Worm (Caenorhabditis elegans) whole organism, L1 larva: ENCODE data around the gene C10E2.2.

ENCODE experiments used
- jun-1 ChIP-seq: fragments of 150-350 bp; optimal IDR thresholded peaks from 2 replicates; lab custom pipeline; 2014; ENCODE audit warnings: missing biosample characterization, missing genetic modification reagents, missing genetic modification characterization
- lin-15B ChIP-seq: fragments of 150-350 bp; sonication (generic microtip); optimal IDR thresholded peaks from 3 replicates; lab custom pipeline; 2014; ENCODE audit warnings: missing biosample characterization, missing genetic modification characterization
- lsy-2 ChIP-seq, 2 experiments: fragments of 150-350 bp; optimal IDR thresholded peaks; 2 replicates each; lab custom pipeline; 2014; ENCODE audit warnings: missing biosample characterization in 2 of 2, missing genetic modification characterization in 2 of 2
- mdl-1 ChIP-seq, 2 experiments: fragments of 150-350 bp; optimal IDR thresholded peaks; 2 replicates each; lab custom pipeline; 2014 to 2017; ENCODE audit warnings: missing biosample characterization in 2 of 2, missing genetic modification characterization in 2 of 2, inconsistent platforms in 1 of 2
- mep-1 ChIP-seq: fragments of 150-350 bp; optimal IDR thresholded peaks from 2 replicates; lab custom pipeline; 2014; ENCODE audit warnings: missing biosample characterization, missing genetic modification characterization
- nhr-12 ChIP-seq: sonication (generic microtip); optimal IDR thresholded peaks from 2 replicates; lab custom pipeline; 2017; ENCODE audit warnings: missing biosample characterization, missing genetic modification characterization
- nhr-237 ChIP-seq: fragments of 150-350 bp; optimal IDR thresholded peaks from 2 replicates; lab custom pipeline; 2014; ENCODE audit warnings: missing biosample characterization, missing genetic modification characterization

- peak; percentile 66 for TF ChIP-seq mep-1 (tag; lab: Kevin White, UChicago)
- TF ChIP-seq lsy-2 (tag; optimal IDR thresholded peaks at IDR 0.05; lab: Kevin White, UChicago), result peak; percentile 69 to 89
- TF ChIP-seq nhr-237 (tag; lab: Kevin White, UChicago), result no peak
- no peak for TF ChIP-seq lin-15B (tag; lab: Kevin White, UChicago)
- peak; percentile 52 to 93 for TF ChIP-seq mdl-1 (tag; optimal IDR thresholded peaks at IDR 0.05; lab: Kevin White, UChicago)
- TF ChIP-seq nhr-12, result no peak
- peak; percentile 88 for TF ChIP-seq jun-1 (tag; lab: Kevin White, UChicago)
These were observed 18.2 kb upstream of the C10E2.2 start for ce11 chrX:16726879-16727278.
